Fruit fly (Drosophila melanogaster): ENCODE measurements around the gene ssp2.

Gene ssp2

dm6 chr3L:13964635-13965501 is at the start of gene ssp2, which contains the start of the genes Meics and Nxf3:
ssp2 (plus strand) TSS chr3L:13965203.
Meics (minus strand) TSS chr3L:13964702.
Nxf3 (plus strand) TSS chr3L:13965203.
- TF ChIP-seq CTCF (optimal IDR thresholded peaks at IDR 0.05) (no peak), CG8478 (optimal IDR thresholded peaks at IDR 0.05) (no peak)

dm6 chr3L:13917589-13918198 is 47.3 kb upstream of the ssp2 start:
- no peak for TF ChIP-seq CG8478 (optimal IDR thresholded peaks at IDR 0.05)
- no peak for TF ChIP-seq CTCF (optimal IDR thresholded peaks at IDR 0.05)

- TF ChIP-seq CTCF (optimal IDR thresholded peaks at IDR 0.05) (no peak), CG8478 (optimal IDR thresholded peaks at IDR 0.05) (no peak)
Measured at dm6 chr3L:13918774-13919173, 46.2 kb upstream of the ssp2 start.

dm6 chr3L:13919794-13920631 is 45.0 kb upstream of the ssp2 start:
- no peak for TF ChIP-seq CTCF (optimal IDR thresholded peaks at IDR 0.05)
- no peak for TF ChIP-seq CG8478 (optimal IDR thresholded peaks at IDR 0.05)

- TF ChIP-seq CTCF (optimal IDR thresholded peaks at IDR 0.05) (no peak), CG8478 (optimal IDR thresholded peaks at IDR 0.05) (no peak)
Measured at dm6 chr3L:13920632-13920981, 44.4 kb upstream of the ssp2 start.

dm6 chr3L:13922023-13922652 is 42.9 kb upstream of the ssp2 start:
- TF ChIP-seq CG8478 (optimal IDR thresholded peaks at IDR 0.05) (no peak), CTCF (optimal IDR thresholded peaks at IDR 0.05) (no peak)

dm6 chr3L:13923332-13924272 is 41.4 kb upstream of the ssp2 start:
- no peak for TF ChIP-seq CG8478 (optimal IDR thresholded peaks at IDR 0.05)
- TF ChIP-seq CTCF (optimal IDR thresholded peaks at IDR 0.05), result no peak

dm6 chr3L:13924646-13925045 is 40.4 kb upstream of the ssp2 start:
- TF ChIP-seq CG8478 (optimal IDR thresholded peaks at IDR 0.05), result no peak
- TF ChIP-seq CTCF (optimal IDR thresholded peaks at IDR 0.05), result no peak

dm6 chr3L:13925117-13925726 is 39.8 kb upstream of the ssp2 start, which contains the start of gene Rgl:
Rgl (minus strand) TSS chr3L:13925335.
- TF ChIP-seq CG8478 (optimal IDR thresholded peaks at IDR 0.05) (no peak), CTCF (optimal IDR thresholded peaks at IDR 0.05) (no peak)

- TF ChIP-seq CG8478 (optimal IDR thresholded peaks at IDR 0.05), result no peak
- no peak for TF ChIP-seq CTCF (optimal IDR thresholded peaks at IDR 0.05)
Measured at dm6 chr3L:13928769-13929594, 36.0 kb upstream of the ssp2 start, which contains the start of the genes CG8833 and DCTN1-p150. CG8833 (minus strand) TSS chr3L:13929000. DCTN1-p150 (plus strand) TSS chr3L:13929387.

- no peak for TF ChIP-seq CG8478 (optimal IDR thresholded peaks at IDR 0.05)
- no peak for TF ChIP-seq CTCF (optimal IDR thresholded peaks at IDR 0.05)
Measured at dm6 chr3L:13934902-13935301, 30.1 kb upstream of the ssp2 start.

- TF ChIP-seq CTCF (optimal IDR thresholded peaks at IDR 0.05) (no peak), CG8478 (optimal IDR thresholded peaks at IDR 0.05) (no peak)
Measured at dm6 chr3L:13936771-13937170, 28.2 kb upstream of the ssp2 start.
